Fruit fly (Drosophila melanogaster) whole organism, embryonic: ENCODE measurements around the gene RpS17.

Experiments used
- Abd-B ChIP-seq: fragments of 200-800 bp; sonication (Bioruptor generic); optimal IDR thresholded peaks from 2 replicates; lab custom pipeline; 2018; ENCODE audit warnings: missing biosample characterization, mild to moderate bottlenecking, missing genetic modification characterization, moderate library complexity
- Ada2b ChIP-seq: fragments of 200-800 bp; sonication (Bioruptor generic); IDR thresholded peaks from 2 replicates; pipeline ENCODE4 v1.3.6; 2022; ENCODE audit warnings: missing biosample characterization, missing genetic modification characterization
- Asciz ChIP-seq: fragments of 200-800 bp; sonication (Bioruptor generic); optimal IDR thresholded peaks from 2 replicates; lab custom pipeline; 2017; ENCODE audit warnings: missing biosample characterization, mild to moderate bottlenecking, missing genetic modification characterization, missing genetic modification reagents
- Atf6 ChIP-seq: fragments of 200-800 bp; sonication (Bioruptor generic); IDR thresholded peaks from 2 replicates; pipeline ENCODE4 v1.3.6; 2022; ENCODE audit warnings: missing biosample characterization, missing genetic modification characterization
- CG11456 ChIP-seq: fragments of 200-800 bp; sonication (Bioruptor generic); IDR thresholded peaks from 3 replicates; pipeline ENCODE4 v1.3.6; 2022; ENCODE audit warnings: missing biosample characterization, missing genetic modification characterization
- CG11695 ChIP-seq: fragments of 200-800 bp; sonication (Bioruptor generic); IDR thresholded peaks from 3 replicates; pipeline ENCODE4 v1.3.6; 2022; ENCODE audit warnings: missing biosample characterization, missing genetic modification characterization
- CG13296 ChIP-seq: fragments of 200-800 bp; sonication (Bioruptor generic); optimal IDR thresholded peaks from 3 replicates; lab custom pipeline; 2018; ENCODE audit warnings: missing biosample characterization, mild to moderate bottlenecking, missing genetic modification characterization
- CG15073 ChIP-seq: fragments of 200-800 bp; sonication (Bioruptor generic); optimal IDR thresholded peaks from 2 replicates; lab custom pipeline; 2016; ENCODE audit warnings: missing biosample characterization, missing genetic modification characterization
- CG15696 ChIP-seq: fragments of 200-800 bp; sonication (Bioruptor generic); optimal IDR thresholded peaks from 2 replicates; lab custom pipeline; 2019; ENCODE audit warnings: missing biosample characterization, mild to moderate bottlenecking, missing genetic modification characterization, moderate library complexity
- CG1602 ChIP-seq: fragments of 200-800 bp; sonication (Bioruptor generic); optimal IDR thresholded peaks from 3 replicates; lab custom pipeline; 2016; ENCODE audit warnings: missing biosample characterization, missing genetic modification characterization
- CG17328 ChIP-seq: fragments of 200-800 bp; sonication (Bioruptor generic); IDR thresholded peaks from 2 replicates; pipeline ENCODE4 v1.3.6; 2022; ENCODE audit warnings: missing biosample characterization, missing genetic modification characterization
- CG17912 ChIP-seq: fragments of 200-800 bp; sonication (Bioruptor generic); optimal IDR thresholded peaks from 2 replicates; lab custom pipeline; 2018; ENCODE audit warnings: missing biosample characterization, mild to moderate bottlenecking, missing genetic modification characterization
- CG2199 ChIP-seq: fragments of 200-800 bp; sonication (Bioruptor generic); IDR thresholded peaks from 3 replicates; pipeline ENCODE4 v1.3.6; 2022; ENCODE audit warnings: missing biosample characterization, missing genetic modification characterization
- CG2202 ChIP-seq: fragments of 200-800 bp; sonication (Bioruptor generic); optimal IDR thresholded peaks from 2 replicates; lab custom pipeline; 2018; ENCODE audit warnings: missing biosample characterization, mild to moderate bottlenecking, missing genetic modification characterization
- CG34224 ChIP-seq: fragments of 200-800 bp; sonication (Bioruptor generic); IDR thresholded peaks from 3 replicates; pipeline ENCODE4 v1.3.6; 2022; ENCODE audit warnings: missing biosample characterization, missing genetic modification characterization; ENCODE audit not compliant: partially characterized antibody
- CG3838 ChIP-seq: fragments of 200-800 bp; sonication (Bioruptor generic); optimal IDR thresholded peaks from 3 replicates; lab custom pipeline; 2016; ENCODE audit warnings: missing biosample characterization, missing genetic modification characterization
- CG4707 ChIP-seq: fragments of 200-800 bp; sonication (Bioruptor generic); optimal IDR thresholded peaks from 2 replicates; lab custom pipeline; 2018; ENCODE audit warnings: missing biosample characterization, mild to moderate bottlenecking, missing genetic modification characterization, moderate library complexity
- CG6689 ChIP-seq: fragments of 200-800 bp; sonication (Bioruptor generic); IDR thresholded peaks from 2 replicates; pipeline ENCODE4 v1.3.6; 2022; ENCODE audit warnings: missing biosample characterization, missing genetic modification characterization
- CG6765 ChIP-seq: fragments of 200-800 bp; sonication (Bioruptor generic); optimal IDR thresholded peaks from 3 replicates; lab custom pipeline; 2017; ENCODE audit warnings: missing biosample characterization, mild to moderate bottlenecking, missing genetic modification characterization
- CG6854 ChIP-seq: fragments of 200-800 bp; sonication (Bioruptor generic); optimal IDR thresholded peaks from 3 replicates; lab custom pipeline; 2017; ENCODE audit warnings: missing biosample characterization, mild to moderate bottlenecking, missing genetic modification characterization
- CG7987 ChIP-seq: fragments of 200-800 bp; sonication (Bioruptor generic); optimal IDR thresholded peaks from 2 replicates; lab custom pipeline; 2018; ENCODE audit warnings: missing biosample characterization, mild to moderate bottlenecking, missing genetic modification characterization, moderate library complexity
- Dek ChIP-seq: fragments of 200-800 bp; sonication (Bioruptor generic); optimal IDR thresholded peaks from 3 replicates; lab custom pipeline; 2019; ENCODE audit warnings: missing biosample characterization, mild to moderate bottlenecking, missing genetic modification characterization, moderate library complexity
- Dll ChIP-seq: fragments of 200-800 bp; sonication (Bioruptor generic); IDR thresholded peaks from 4 replicates; pipeline ENCODE4 v1.3.6; 2022; ENCODE audit warnings: missing biosample characterization, missing genetic modification characterization; ENCODE audit not compliant: partially characterized antibody
- Doc3 ChIP-seq: fragments of 200-800 bp; sonication (Bioruptor generic); IDR thresholded peaks from 3 replicates; pipeline ENCODE4 v1.3.6; 2022; ENCODE audit warnings: missing biosample characterization, missing genetic modification characterization; ENCODE audit not compliant: partially characterized antibody
- Eip74EF ChIP-seq, 2 experiments: fragments of 200-800 bp in 1 of 2; fragments of >200 bp in 1 of 2; sonication (Bioruptor generic) in 1 of 2; optimal IDR thresholded peaks; 2 replicates each; lab custom pipeline; 2017 to 2019; ENCODE audit warnings: missing biosample characterization in 2 of 2, missing genetic modification characterization in 2 of 2, mild to moderate bottlenecking in 1 of 2, moderate library complexity in 1 of 2
- Fer1 ChIP-seq: fragments of 200-800 bp; sonication (Bioruptor generic); optimal IDR thresholded peaks from 2 replicates; lab custom pipeline; 2017; ENCODE audit warnings: missing biosample characterization, mild to moderate bottlenecking, missing genetic modification characterization
- MBD-R2 ChIP-seq: fragments of 200-800 bp; sonication (Bioruptor generic); IDR thresholded peaks from 2 replicates; pipeline ENCODE4 v1.3.6; 2022; ENCODE audit warnings: missing biosample characterization, missing genetic modification characterization
- MESR4 ChIP-seq: fragments of 200-800 bp; sonication (Bioruptor generic); optimal IDR thresholded peaks from 2 replicates; lab custom pipeline; 2018; ENCODE audit warnings: missing biosample characterization, mild to moderate bottlenecking, missing genetic modification characterization, moderate library complexity
- NfI ChIP-seq: fragments of 200-800 bp; sonication (Bioruptor generic); optimal IDR thresholded peaks from 3 replicates; lab custom pipeline; 2018; ENCODE audit warnings: missing biosample characterization, mild to moderate bottlenecking, missing genetic modification characterization, moderate library complexity
- Oaz ChIP-seq: fragments of 200-800 bp; sonication (Bioruptor generic); IDR thresholded peaks from 2 replicates; pipeline ENCODE4 v1.3.6; 2022; ENCODE audit warnings: missing biosample characterization, missing genetic modification characterization
- Sry-δ ChIP-seq: fragments of 200-800 bp; sonication (Bioruptor generic); optimal IDR thresholded peaks from 2 replicates; lab custom pipeline; 2016; ENCODE audit warnings: missing biosample characterization, missing genetic modification characterization
- YL-1 ChIP-seq: fragments of 200-800 bp; sonication (Bioruptor generic); optimal IDR thresholded peaks from 3 replicates; lab custom pipeline; 2017; ENCODE audit warnings: missing biosample characterization, mild to moderate bottlenecking, missing genetic modification characterization
- cad ChIP-seq: fragments of >200 bp; optimal IDR thresholded peaks from 2 replicates; lab custom pipeline; 2017; ENCODE audit warnings: missing biosample characterization, missing genetic modification characterization
- crc ChIP-seq: fragments of 200-800 bp; sonication (Bioruptor generic); optimal IDR thresholded peaks from 2 replicates; lab custom pipeline; 2016; ENCODE audit warnings: missing biosample characterization, missing genetic modification characterization
- crp ChIP-seq, 2 experiments: fragments of 200-800 bp; sonication (Bioruptor generic); optimal IDR thresholded peaks; 2 replicates in 1 of 2; 3 replicates in 1 of 2; lab custom pipeline; 2017; ENCODE audit warnings: missing biosample characterization in 2 of 2, missing genetic modification characterization in 2 of 2, mild to moderate bottlenecking in 1 of 2, moderate library complexity in 1 of 2
- dm ChIP-seq: fragments of 200-800 bp; sonication (Bioruptor generic); optimal IDR thresholded peaks from 3 replicates; lab custom pipeline; 2016; ENCODE audit warnings: missing biosample characterization, missing genetic modification characterization
- fd64A ChIP-seq: fragments of 200-800 bp; sonication (Bioruptor generic); optimal IDR thresholded peaks from 3 replicates; lab custom pipeline; 2018; ENCODE audit warnings: missing biosample characterization, mild to moderate bottlenecking, missing genetic modification characterization
- gce ChIP-seq: fragments of 200-800 bp; sonication (Bioruptor generic); IDR thresholded peaks from 3 replicates; pipeline ENCODE4 v1.3.6; 2022; ENCODE audit warnings: missing biosample characterization, missing genetic modification characterization
- gro ChIP-seq: fragments of 200-800 bp; sonication (Bioruptor generic); optimal IDR thresholded peaks from 2 replicates; lab custom pipeline; 2016; ENCODE audit warnings: missing biosample characterization, missing genetic modification characterization
- mam ChIP-seq: fragments of 200-800 bp; sonication (Bioruptor generic); optimal IDR thresholded peaks from 3 replicates; lab custom pipeline; 2016; ENCODE audit warnings: missing biosample characterization, missing genetic modification characterization
- mld ChIP-seq: fragments of 200-800 bp; sonication (Bioruptor generic); IDR thresholded peaks from 3 replicates; pipeline ENCODE4 v1.3.6; 2022; ENCODE audit warnings: missing biosample characterization, missing genetic modification characterization; ENCODE audit not compliant: partially characterized antibody
- pita ChIP-seq: fragments of 200-800 bp; sonication (Bioruptor generic); optimal IDR thresholded peaks from 2 replicates; lab custom pipeline; 2017; ENCODE audit warnings: missing biosample characterization, mild to moderate bottlenecking, missing genetic modification characterization
- sna ChIP-seq: fragments of 200-800 bp; sonication (Bioruptor generic); IDR thresholded peaks from 2 replicates; pipeline ENCODE4 v1.3.6; 2022; ENCODE audit warnings: missing biosample characterization, missing genetic modification characterization; ENCODE audit not compliant: partially characterized antibody
- sqz ChIP-seq: fragments of 200-800 bp; sonication (Bioruptor generic); optimal IDR thresholded peaks from 3 replicates; lab custom pipeline; 2018; ENCODE audit warnings: missing biosample characterization, mild to moderate bottlenecking, missing genetic modification characterization
- tap ChIP-seq: fragments of 200-800 bp; optimal IDR thresholded peaks from 3 replicates; lab custom pipeline; 2019; ENCODE audit warnings: missing biosample characterization, mild to moderate bottlenecking, missing genetic modification characterization, moderate library complexity
- trh ChIP-seq: fragments of 200-800 bp; sonication (Bioruptor generic); optimal IDR thresholded peaks from 2 replicates; lab custom pipeline; 2016; ENCODE audit warnings: missing biosample characterization, missing genetic modification characterization
- ttk ChIP-seq: fragments of 200-800 bp; sonication (Bioruptor generic); IDR thresholded peaks from 2 replicates; pipeline ENCODE4 v2.1.2; 2022; ENCODE audit warnings: missing biosample characterization, missing genetic modification characterization
- vfl ChIP-seq: fragments of 200-800 bp; sonication (Bioruptor generic); optimal IDR thresholded peaks from 2 replicates; lab custom pipeline; 2016; ENCODE audit warnings: missing biosample characterization, missing genetic modification characterization
- wor ChIP-seq: fragments of 200-800 bp; sonication (Bioruptor generic); IDR thresholded peaks from 2 replicates; pipeline ENCODE4 v1.3.6; 2022; ENCODE audit warnings: missing biosample characterization, missing genetic modification characterization

Gene RpS17

dm6 chr3L:9383345-9384075, 46.1 kb downstream of the RpS17 start, which contains the start of gene Hsp27 (continued):
- TF ChIP-seq Sry-δ (peak; percentile 61), trh (GFP tag; lab: Kevin White, UChicago) (peak; percentile 96), Abd-B (GFP tag; lab: Kevin White, UChicago) (peak; percentile 97), Fer1 (GFP tag; lab: Kevin White, UChicago) (peak; percentile 97), CG6765 (GFP tag; lab: Kevin White, UChicago) (peak; percentile 88), tap (tag; lab: Kevin White, UChicago) (peak; percentile 96), Oaz (GFP tag; lab: Robert Waterston, UW) (peak; percentile 89), Asciz (GFP tag; lab: Kevin White, UChicago) (peak; percentile 98), NfI (GFP tag; lab: Kevin White, UChicago) (peak; percentile 97), Eip74EF (GFP tag; optimal IDR thresholded peaks at IDR 0.05; lab: Kevin White, UChicago) (peak in 1 of 2 experiments; percentile 97), wor (GFP tag; lab: Robert Waterston, UW) (peak; percentile 97), mld (GFP tag; lab: Robert Waterston, UW) (no peak), mam (GFP tag; lab: Kevin White, UChicago) (peak; percentile 97), CG15073 (peak; percentile 85), Dek (peak; percentile 97), CG17912 (peak; percentile 54), CG13296 (GFP tag; lab: Kevin White, UChicago) (peak; percentile 95), pita (GFP tag; lab: Kevin White, UChicago) (no peak), crc (GFP tag; lab: Kevin White, UChicago) (peak; percentile 92), MESR4 (peak; percentile 63), sna (GFP tag; lab: Robert Waterston, UW) (no peak), Atf6 (GFP tag; lab: Robert Waterston, UW) (peak; percentile 97), CG2199 (GFP tag; lab: Robert Waterston, UW) (peak; percentile 99), CG6689 (GFP tag; lab: Robert Waterston, UW) (peak; percentile 99), CG11456 (peak; percentile 98), Doc3 (GFP tag; lab: Robert Waterston, UW) (no peak), MBD-R2 (GFP tag; lab: Robert Waterston, UW) (peak; percentile 96), dm (GFP tag; lab: Kevin White, UChicago) (peak; percentile 62), fd64A (GFP tag; lab: Kevin White, UChicago) (peak; percentile 96), CG2202 (tag; lab: Kevin White, UChicago) (peak; percentile 95), CG7987 (peak; percentile 96), sqz (peak; percentile 93), CG6854 (peak; percentile 95), Ada2b (GFP tag; lab: Robert Waterston, UW) (peak; percentile 99), gce (peak; percentile 98), YL-1 (GFP tag; lab: Kevin White, UChicago) (peak; percentile 94), CG11695 (GFP tag; lab: Robert Waterston, UW) (peak; percentile 99), vfl (GFP tag; lab: Kevin White, UChicago) (peak; percentile 97), CG34224 (GFP tag; lab: Robert Waterston, UW) (peak; percentile 31; the same call in 1 of the 3 replicates), gro (GFP tag; lab: Kevin White, UChicago) (peak; percentile 96), CG1602 (GFP tag; lab: Kevin White, UChicago) (peak; percentile 98), CG15696 (tag; lab: Kevin White, UChicago) (peak; percentile 79), cad (GFP tag; lab: Kevin White, UChicago) (no peak), ttk (peak; percentile 98), CG17328 (GFP tag; lab: Robert Waterston, UW) (peak; percentile 98), Dll (GFP tag; lab: Robert Waterston, UW) (0 out of 4 replicates have a peak, but pooled peaks have one; percentile 33), CG3838 (GFP tag; lab: Kevin White, UChicago) (peak; percentile 87), crp (GFP tag; optimal IDR thresholded peaks at IDR 0.05; lab: Kevin White, UChicago) (peak; percentile 4 to 66), CG4707 (peak; percentile 92)
